Worm (Caenorhabditis elegans) whole organism, L2 larva: ENCODE results near the gene egrh-1.

Experiments used
- ZK546.5 ChIP-seq: sonication (generic microtip); optimal IDR thresholded peaks from 2 replicates; lab custom pipeline; 2017; ENCODE audit warnings: missing biosample characterization, missing genetic modification characterization
- ceh-82 ChIP-seq: fragments of 150-350 bp; optimal IDR thresholded peaks from 2 replicates; lab custom pipeline; 2014; ENCODE audit warnings: missing biosample characterization, missing genetic modification characterization
- egl-27 ChIP-seq: sonication (generic microtip); optimal IDR thresholded peaks from 3 replicates; lab custom pipeline; 2017; ENCODE audit warnings: missing biosample characterization, missing genetic modification reagents, missing genetic modification characterization
- lin-11 ChIP-seq: fragments of 150-350 bp; sonication (generic microtip); optimal IDR thresholded peaks from 2 replicates; lab custom pipeline; 2014; ENCODE audit warnings: missing biosample characterization, missing genetic modification characterization, inconsistent platforms, mixed read lengths
- nhr-10 ChIP-seq: sonication (generic microtip); optimal IDR thresholded peaks from 2 replicates; lab custom pipeline; 2017; ENCODE audit warnings: missing biosample characterization, missing genetic modification characterization
- nhr-11 ChIP-seq: fragments of 150-350 bp; optimal IDR thresholded peaks from 2 replicates; lab custom pipeline; 2014; ENCODE audit warnings: missing biosample characterization, missing genetic modification characterization
- nhr-77 ChIP-seq: fragments of 150-350 bp; optimal IDR thresholded peaks from 2 replicates; lab custom pipeline; 2014; ENCODE audit warnings: missing biosample characterization, missing genetic modification characterization
- sma-9 ChIP-seq, 2 experiments: fragments of 150-350 bp in 1 of 2; sonication (generic microtip) in 1 of 2; optimal IDR thresholded peaks; 2 replicates each; lab custom pipeline; 2014 to 2016; ENCODE audit warnings: missing genetic modification characterization in 2 of 2, mild to moderate bottlenecking in 1 of 2, missing biosample characterization in 1 of 2, missing compliant biosample characterization in 1 of 2, missing genetic modification reagents in 1 of 2, moderate library complexity in 1 of 2
- unc-39 ChIP-seq: fragments of 150-350 bp; optimal IDR thresholded peaks from 2 replicates; lab custom pipeline; 2014; ENCODE audit warnings: missing biosample characterization, missing genetic modification characterization
- unc-62 ChIP-seq: fragments of 150-350 bp; optimal IDR thresholded peaks from 2 replicates; lab custom pipeline; 2014; ENCODE audit warnings: missing biosample characterization, missing genetic modification reagents, missing genetic modification characterization
- ztf-11 ChIP-seq: sonication (generic microtip); optimal IDR thresholded peaks from 2 replicates; lab custom pipeline; 2017; ENCODE audit warnings: missing biosample characterization, missing genetic modification characterization

DNA sequence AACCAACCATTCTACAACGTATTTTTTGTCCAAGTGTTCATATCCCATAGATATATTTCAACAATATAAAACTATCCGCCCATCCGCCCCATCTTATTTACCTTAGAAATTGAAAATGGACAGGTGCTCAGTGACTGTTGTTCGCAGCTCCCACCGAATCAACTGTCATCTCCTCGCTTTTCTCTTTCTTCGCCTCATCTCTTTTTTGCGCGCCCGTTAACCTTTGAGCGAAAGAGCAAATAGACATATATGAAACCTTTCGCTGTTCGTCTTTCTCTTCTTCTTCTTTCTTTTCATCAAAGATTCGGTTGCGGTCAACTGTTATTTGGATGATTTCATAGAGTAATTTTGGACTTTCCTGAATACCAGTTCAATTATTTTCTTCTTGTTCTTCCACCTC is 29.9 kb downstream of the egrh-1 start, which contains the start of gene sssh-1:
- TF ChIP-seq nhr-77: no peak
- TF ChIP-seq unc-62 (GFP tag; lab: Kevin White, UChicago): no peak
- TF ChIP-seq lin-11 (tag; lab: Kevin White, UChicago): no peak
- no peak for TF ChIP-seq egl-27
- no peak for TF ChIP-seq sma-9 (GFP tag; optimal IDR thresholded peaks at IDR 0.05; lab: Kevin White, UChicago)
- no peak for TF ChIP-seq sma-9 (tag; optimal IDR thresholded peaks at IDR 0.05; lab: Kevin White, UChicago)
- no peak for TF ChIP-seq ceh-82 (tag; lab: Kevin White, UChicago)
- TF ChIP-seq ZK546.5: no peak
- no peak for TF ChIP-seq nhr-10
- TF ChIP-seq unc-39 (tag; lab: Kevin White, UChicago): no peak
- no peak for TF ChIP-seq nhr-11 (tag; lab: Kevin White, UChicago)
- no peak for TF ChIP-seq ztf-11 (tag; lab: Kevin White, UChicago)
